Worm (Caenorhabditis elegans): ENCODE measurements around the gene C27D6.1.

- TF ChIP-seq ztf-29 (GFP tag; IDR thresholded peaks at IDR 0.05), result no peak
- TF ChIP-seq ztf-23 (GFP tag; IDR thresholded peaks at IDR 0.05), result no peak
- no peak for TF ChIP-seq klf-2 (GFP tag; conservative IDR thresholded peaks at IDR 0.05)
- no peak for TF ChIP-seq flt-1 (GFP tag; IDR thresholded peaks at IDR 0.05)
- TF ChIP-seq med-1 (GFP tag; optimal IDR thresholded peaks at IDR 0.05; ENCODE audit: insufficient read depth), result no peak
- no peak for TF ChIP-seq tab-1 (GFP tag; IDR thresholded peaks at IDR 0.05)
These were observed 32.7 kb downstream of the C27D6.1 start for ce11 chrII:5205286-5205685.
